Fruit fly (Drosophila melanogaster) whole organism: ENCODE measurements around the gene CG14742.

Experiments used
- EcR ChIP-seq, 2 experiments: fragments of >200 bp; optimal IDR thresholded peaks; 2 replicates each; lab custom pipeline; 2017; ENCODE audit warnings: missing biosample characterization in 2 of 2, missing genetic modification characterization in 2 of 2, missing genetic modification reagents in 2 of 2
- pan ChIP-seq: fragments of >200 bp; optimal IDR thresholded peaks from 2 replicates; lab custom pipeline; 2017
- usp ChIP-seq: fragments of >200 bp; optimal IDR thresholded peaks from 2 replicates; lab custom pipeline; 2017; ENCODE audit warnings: missing biosample characterization, missing genetic modification characterization, mixed read lengths

DNA sequence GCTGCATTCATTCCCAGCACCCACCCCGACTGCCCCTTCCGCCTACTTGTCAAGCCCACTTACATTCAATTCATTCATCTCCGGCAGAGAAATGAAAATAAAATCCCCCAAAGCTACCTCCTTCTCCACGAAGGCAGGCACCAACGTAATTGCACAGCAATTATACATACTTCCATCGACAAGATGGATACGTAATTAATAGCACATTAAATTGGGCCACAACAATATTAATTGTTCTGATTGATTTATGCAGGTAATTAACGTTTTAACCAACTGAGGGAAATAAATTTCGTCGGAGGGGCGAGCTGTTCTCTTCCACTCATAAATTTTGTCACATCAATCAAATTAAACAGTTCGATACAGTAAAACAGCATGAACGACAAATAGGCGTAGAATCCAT lies 16.7 kb upstream of the CG14742 start, which contains the start of gene Adk1:
- TF ChIP-seq usp = no peak
- TF ChIP-seq EcR (GFP tag; optimal IDR thresholded peaks at IDR 0.05; lab: Kevin White, UChicago) = no peak
- no peak for TF ChIP-seq pan (lab: Kevin White, UChicago)
